Worm (Caenorhabditis elegans) whole organism, L4 larva: ENCODE data around the gene gpa-10.

ENCODE experiments used
- F26F4.8 ChIP-seq: fragments of 200-800 bp; sonication (Bioruptor generic); conservative IDR thresholded peaks from 2 replicates; pipeline ENCODE4 v1.3.6; 2022; ENCODE audit warnings: missing genetic modification characterization, missing compliant biosample characterization
- Y105C5A.15 ChIP-seq: fragments of 200-800 bp; sonication (Bioruptor generic); IDR thresholded peaks from 2 replicates; pipeline ENCODE4 v1.3.6; 2022; ENCODE audit warnings: missing genetic modification characterization, missing compliant biosample characterization
- daf-12 ChIP-seq: fragments of 150-350 bp; optimal IDR thresholded peaks from 2 replicates; lab custom pipeline; 2014; ENCODE audit warnings: missing biosample characterization, missing genetic modification reagents, missing genetic modification characterization
- egl-27 ChIP-seq: sonication (generic microtip); optimal IDR thresholded peaks from 3 replicates; lab custom pipeline; 2017; ENCODE audit warnings: missing biosample characterization, missing genetic modification reagents, missing genetic modification characterization
- lin-13 ChIP-seq: fragments of 150-350 bp; optimal IDR thresholded peaks from 2 replicates; lab custom pipeline; 2014; ENCODE audit warnings: missing biosample characterization, missing genetic modification reagents, missing genetic modification characterization
- pqm-1 ChIP-seq: sonication (generic microtip); optimal IDR thresholded peaks from 2 replicates; lab custom pipeline; 2017; ENCODE audit warnings: missing biosample characterization, missing genetic modification characterization
- tra-1 ChIP-seq: fragments of 200-800 bp; sonication (Bioruptor generic); IDR thresholded peaks from 2 replicates; pipeline ENCODE4 v1.3.6; 2022; ENCODE audit warnings: missing genetic modification reagents, missing genetic modification characterization, missing compliant biosample characterization
- unc-62 ChIP-seq, 3 experiments: fragments of 150-350 bp in 1 of 3; sonication (generic microtip); optimal IDR thresholded peaks in 2 of 3; peaks in 1 of 3; 1 replicate in 1 of 3; 2 replicates in 2 of 3; lab custom pipeline; 2014 to 2017; ENCODE audit warnings: missing biosample characterization in 3 of 3, missing genetic modification characterization in 3 of 3, missing genetic modification reagents in 3 of 3, missing genotype in 1 of 3
- zfp-3 ChIP-seq: fragments of 200-800 bp; sonication (Bioruptor generic); conservative IDR thresholded peaks from 2 replicates; pipeline ENCODE4 v1.3.6; 2022; ENCODE audit warnings: missing genetic modification reagents, missing genetic modification characterization, missing compliant biosample characterization

ce11 chrV:6879490-6879889 is 24.9 kb upstream of the gpa-10 start:
- TF ChIP-seq pqm-1 (tag; lab: Kevin White, UChicago) (no peak), Y105C5A.15 (no peak), daf-12 (tag; lab: Kevin White, UChicago) (no peak), zfp-3 (GFP tag; lab: Robert Waterston, UW) (no peak), tra-1 (0 out of 2 replicates have a peak, but pooled peaks have one; percentile 46), egl-27 (tag; lab: Kevin White, UChicago) (no peak), F26F4.8 (GFP tag; lab: Robert Waterston, UW) (no peak), lin-13 (GFP tag; lab: Kevin White, UChicago) (no peak), unc-62 (GFP tag; optimal IDR thresholded peaks at IDR 0.05 in 1 of 2; lab: Kevin White, UChicago) (peak in 1 of 2 experiments; percentile 100), unc-62 (tag; optimal IDR thresholded peaks at IDR 0.05; lab: Kevin White, UChicago) (no peak)
